Worm (Caenorhabditis elegans) whole organism, L2 larva: ENCODE data around the gene ras-1.

Experiments used
- ceh-16 ChIP-seq: fragments of 150-350 bp; optimal IDR thresholded peaks from 2 replicates; lab custom pipeline; 2014; ENCODE audit warnings: missing biosample characterization, missing genetic modification characterization
- elt-1 ChIP-seq: fragments of 150-350 bp; optimal IDR thresholded peaks from 2 replicates; lab custom pipeline; 2014; ENCODE audit warnings: missing biosample characterization, missing genetic modification characterization
- lsy-2 ChIP-seq, 2 experiments: fragments of 150-350 bp in 1 of 2; sonication (generic microtip) in 1 of 2; optimal IDR thresholded peaks; 2 replicates each; lab custom pipeline; 2014 to 2017; ENCODE audit warnings: missing biosample characterization in 2 of 2, missing genetic modification characterization in 2 of 2
- mab-5 ChIP-seq: fragments of 150-350 bp; optimal IDR thresholded peaks from 2 replicates; lab custom pipeline; 2014; ENCODE audit warnings: missing biosample characterization, missing genetic modification characterization
- nhr-12 ChIP-seq: fragments of 150-350 bp; optimal IDR thresholded peaks from 2 replicates; lab custom pipeline; 2014; ENCODE audit warnings: missing biosample characterization, missing genetic modification characterization
- nhr-25 ChIP-seq: fragments of 150-350 bp; sonication (generic microtip); optimal IDR thresholded peaks from 3 replicates; lab custom pipeline; 2014; ENCODE audit warnings: missing biosample characterization, missing genetic modification characterization
- nhr-77 ChIP-seq: fragments of 150-350 bp; optimal IDR thresholded peaks from 2 replicates; lab custom pipeline; 2014; ENCODE audit warnings: missing biosample characterization, missing genetic modification characterization
- snpc-4 ChIP-seq: fragments of 150-350 bp; optimal IDR thresholded peaks from 2 replicates; lab custom pipeline; 2014; ENCODE audit warnings: missing biosample characterization, missing genetic modification characterization
- unc-55 ChIP-seq: fragments of 150-350 bp; sonication (generic microtip); optimal IDR thresholded peaks from 3 replicates; lab custom pipeline; 2014; ENCODE audit warnings: missing biosample characterization, missing genetic modification reagents, missing genetic modification characterization
- unc-62 ChIP-seq: fragments of 150-350 bp; optimal IDR thresholded peaks from 2 replicates; lab custom pipeline; 2014; ENCODE audit warnings: missing biosample characterization, missing genetic modification reagents, missing genetic modification characterization
- zag-1 ChIP-seq: fragments of 150-350 bp; optimal IDR thresholded peaks from 2 replicates; lab custom pipeline; 2014; ENCODE audit warnings: missing biosample characterization, missing genetic modification characterization

ce11 chrII:12303142-12303541 lies 48.9 kb downstream of the ras-1 start, which contains the start of gene sre-50:
- TF ChIP-seq lsy-2 (tag; optimal IDR thresholded peaks at IDR 0.05; lab: Kevin White, UChicago), result no peak
- TF ChIP-seq unc-55 (GFP tag; lab: Kevin White, UChicago), result no peak
- TF ChIP-seq zag-1 (tag; lab: Kevin White, UChicago), result no peak
- TF ChIP-seq mab-5 (tag; lab: Kevin White, UChicago), result no peak
- TF ChIP-seq nhr-12 (tag; lab: Kevin White, UChicago), result no peak
- TF ChIP-seq nhr-77 (tag; lab: Kevin White, UChicago), result no peak
- no peak for TF ChIP-seq ceh-16 (tag; lab: Kevin White, UChicago)
- TF ChIP-seq nhr-25 (tag; lab: Kevin White, UChicago), result no peak
- no peak for TF ChIP-seq snpc-4
- no peak for TF ChIP-seq unc-62
- TF ChIP-seq elt-1 (tag; lab: Kevin White, UChicago), result no peak
